Worm (Caenorhabditis elegans): ENCODE measurements around the gene ceh-40.

ceh-40 gene

DNA sequence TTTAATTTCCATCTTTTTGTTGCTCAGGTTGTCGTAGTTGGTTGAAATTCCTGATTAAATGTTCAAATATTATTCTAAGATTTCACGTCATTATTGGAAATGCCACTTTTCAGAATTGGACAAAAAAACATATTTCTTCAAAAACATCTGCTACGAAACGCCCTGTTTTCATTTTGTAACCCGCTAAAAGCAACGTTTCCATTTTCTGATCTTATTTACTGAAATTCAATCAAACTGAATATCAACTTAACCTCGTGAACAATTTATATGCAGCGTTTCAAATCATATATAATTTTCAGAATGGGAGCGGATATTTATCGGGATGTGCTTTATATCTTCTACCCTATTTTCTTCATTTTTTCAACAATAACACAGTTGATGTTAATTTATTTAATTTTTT is 2.9 kb upstream of the ceh-40 start, which contains the start of gene srd-40:
srd-40 (plus strand) TSS at position 301 of the 400 bp plus-strand sequence.
- no peak for TF ChIP-seq ceh-6 (GFP tag; optimal IDR thresholded peaks at IDR 0.05)
- TF ChIP-seq ztf-16 (tag; optimal IDR thresholded peaks at IDR 0.05), result no peak
- no peak for TF ChIP-seq unc-3 (GFP tag; conservative IDR thresholded peaks at IDR 0.05)
- TF ChIP-seq unc-3 (tag; optimal IDR thresholded peaks at IDR 0.05), result no peak
- no peak for TF ChIP-seq hlh-30 (tag; optimal IDR thresholded peaks at IDR 0.05; ENCODE audit: insufficient read depth)
- no peak for TF ChIP-seq C08G9.2 (tag; optimal IDR thresholded peaks at IDR 0.05)
- TF ChIP-seq elt-2 (tag; optimal IDR thresholded peaks at IDR 0.05), result no peak
- no peak for TF ChIP-seq pqm-1 (tag; optimal IDR thresholded peaks at IDR 0.05)
- TF ChIP-seq nfya-1 (tag; optimal IDR thresholded peaks at IDR 0.05), result no peak
- no peak for TF ChIP-seq ceh-31 (tag; optimal IDR thresholded peaks at IDR 0.05)
- TF ChIP-seq ttx-3 (tag; optimal IDR thresholded peaks at IDR 0.05), result no peak
- no peak for TF ChIP-seq fkh-6 (tag; optimal IDR thresholded peaks at IDR 0.05)
- TF ChIP-seq rnt-1 (tag; optimal IDR thresholded peaks at IDR 0.05), result no peak
- TF ChIP-seq ceh-30 (tag; optimal IDR thresholded peaks at IDR 0.05), result no peak
- no peak for TF ChIP-seq unc-86 (tag; optimal IDR thresholded peaks at IDR 0.05)
- no peak for TF ChIP-seq K09A11.1 (tag; optimal IDR thresholded peaks at IDR 0.05; ENCODE audit: insufficient read depth)

- TF ChIP-seq dmd-4 (tag; optimal IDR thresholded peaks at IDR 0.05; ENCODE audit: borderline replicate concordance), result no peak
- TF ChIP-seq madf-2 (tag; optimal IDR thresholded peaks at IDR 0.05), result no peak
Observed at ce11 chrX:12321357-12321756, 780 bp upstream of the ceh-40 start, which contains the start of gene F17A2.13. TSS of gene F17A2.13 (plus strand) at chrX:12321657.

- no peak for TF ChIP-seq T23F11.4 (GFP tag; optimal IDR thresholded peaks at IDR 0.05)
- TF ChIP-seq C08G9.2 (tag; optimal IDR thresholded peaks at IDR 0.05), result no peak
- TF ChIP-seq K09A11.1 (tag; optimal IDR thresholded peaks at IDR 0.05; ENCODE audit: insufficient read depth), result no peak
- TF ChIP-seq sox-2 (GFP tag; IDR thresholded peaks at IDR 0.05), result no peak
- no peak for TF ChIP-seq pha-4 (tag; optimal IDR thresholded peaks at IDR 0.05)
- TF ChIP-seq pat-9 (tag; optimal IDR thresholded peaks at IDR 0.05), result no peak
- TF ChIP-seq pax-1 (tag; optimal IDR thresholded peaks at IDR 0.05), result no peak
- no peak for TF ChIP-seq hlh-30 (tag; optimal IDR thresholded peaks at IDR 0.05; ENCODE audit: insufficient read depth)
- no peak for TF ChIP-seq pha-2 (tag; optimal IDR thresholded peaks at IDR 0.05)
- no peak for TF ChIP-seq pros-1 (tag; optimal IDR thresholded peaks at IDR 0.05)
- no peak for TF ChIP-seq syd-9 (tag; optimal IDR thresholded peaks at IDR 0.05)
- TF ChIP-seq ahr-1 (tag; optimal IDR thresholded peaks at IDR 0.05), result no peak
Observed at ce11 chrX:12317560-12317959, 3.0 kb downstream of the ceh-40 start.

- no peak for TF ChIP-seq Y22D7AL.16 (tag; optimal IDR thresholded peaks at IDR 0.05)
- no peak for TF ChIP-seq pqm-1 (tag; optimal IDR thresholded peaks at IDR 0.05)
Observed at ce11 chrX:12315268-12315667, 5.3 kb downstream of the ceh-40 start, which contains the start of gene xtr-2. TSS of gene xtr-2 (plus strand) at chrX:12315568.

DNA sequence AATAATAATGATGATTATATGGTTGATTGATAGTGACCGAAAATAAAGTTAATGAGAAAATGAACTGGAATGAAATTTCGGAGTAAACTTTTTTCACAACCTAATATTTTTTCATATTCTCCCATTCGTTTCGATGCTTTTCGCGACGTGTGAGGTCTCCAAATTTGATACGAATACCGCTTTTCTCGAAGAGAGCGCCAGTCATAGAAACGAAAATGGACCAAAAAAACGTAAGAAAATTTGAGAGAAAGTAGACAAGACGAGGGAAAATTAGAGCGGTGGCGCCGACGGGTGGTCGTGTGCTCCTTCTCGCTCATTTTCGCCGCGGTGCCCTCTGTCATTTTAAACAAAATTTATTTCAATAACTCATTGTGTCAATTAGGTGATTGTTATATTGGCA is 6.2 kb downstream of the ceh-40 start:
- TF ChIP-seq nhr-11 (tag; optimal IDR thresholded peaks at IDR 0.05) (no peak), sox-2 (GFP tag; IDR thresholded peaks at IDR 0.05) (no peak), Y22D7AL.16 (tag; optimal IDR thresholded peaks at IDR 0.05) (no peak), odd-2 (tag; optimal IDR thresholded peaks at IDR 0.05) (no peak), F13H6.1 (tag; optimal IDR thresholded peaks at IDR 0.05) (no peak), pag-3 (tag; optimal IDR thresholded peaks at IDR 0.05; ENCODE audit: borderline replicate concordance) (no peak), ahr-1 (tag; optimal IDR thresholded peaks at IDR 0.05) (no peak), pha-4 (tag; optimal IDR thresholded peaks at IDR 0.05) (no peak), unc-86 (tag; optimal IDR thresholded peaks at IDR 0.05) (no peak), hlh-15 (tag; optimal IDR thresholded peaks at IDR 0.05) (no peak), mec-3 (tag; optimal IDR thresholded peaks at IDR 0.05; ENCODE audit: borderline replicate concordance) (no peak), ttx-3 (tag; optimal IDR thresholded peaks at IDR 0.05) (no peak)

Measured in whole organism, late embryonic.